Fruit fly (Drosophila melanogaster): ENCODE data around the gene CG42717.
A peak's percentile ranks its signal among the peaks of the same experiment; 100 is the strongest.

The CG42717 gene

dm6 chr3L:16060806-16061600 is 28.0 kb upstream of the CG42717 start (continued):
- peak; percentile 16 for TF ChIP-seq Fer3 (tag; optimal IDR thresholded peaks at IDR 0.05)
- no peak for TF ChIP-seq NC2α (GFP tag; optimal IDR thresholded peaks at IDR 0.05)
- TF ChIP-seq danr (GFP tag; IDR thresholded peaks at IDR 0.05): no peak
- TF ChIP-seq CG6854 (GFP tag; optimal IDR thresholded peaks at IDR 0.05): no peak
- peak; percentile 39; the same call in 1 of the 2 replicates for TF ChIP-seq CG32772 (GFP tag; IDR thresholded peaks at IDR 0.05)
- TF ChIP-seq CG18476 (GFP tag; optimal IDR thresholded peaks at IDR 0.05): peak; percentile 21
- 0 out of 2 replicates have a peak, but pooled peaks have one; percentile 18 for TF ChIP-seq E2f1 (GFP tag; IDR thresholded peaks at IDR 0.05)
- no peak for TF ChIP-seq B-H1 (GFP tag; IDR thresholded peaks at IDR 0.05)
- TF ChIP-seq Spps (tag; optimal IDR thresholded peaks at IDR 0.05): peak; percentile 14
- no peak for TF ChIP-seq Sox102F (GFP tag; optimal IDR thresholded peaks at IDR 0.05)
- no peak for TF ChIP-seq tx (GFP tag; optimal IDR thresholded peaks at IDR 0.05)
- TF ChIP-seq toy (GFP tag; IDR thresholded peaks at IDR 0.05): no peak
- no peak for TF ChIP-seq Taf1 (GFP tag; IDR thresholded peaks at IDR 0.05)
- no peak for TF ChIP-seq Poxn (GFP tag; IDR thresholded peaks at IDR 0.05)
- no peak for TF ChIP-seq bcd (GFP tag; optimal IDR thresholded peaks at IDR 0.05)
- TF ChIP-seq CG12219 (GFP tag; optimal IDR thresholded peaks at IDR 0.05): no peak
- TF ChIP-seq Sox100B (GFP tag; optimal IDR thresholded peaks at IDR 0.05): peak; percentile 74
- peak; percentile 41; the same call in 1 of the 2 replicates for TF ChIP-seq esg (GFP tag; conservative IDR thresholded peaks at IDR 0.05)
- no peak for TF ChIP-seq lbe (GFP tag; optimal IDR thresholded peaks at IDR 0.05)
- peak; percentile 9; the same call in 1 of the 2 replicates for TF ChIP-seq MBD-R2 (GFP tag; IDR thresholded peaks at IDR 0.05)
- TF ChIP-seq tll (GFP tag; optimal IDR thresholded peaks at IDR 0.05): no peak
- TF ChIP-seq dm (GFP tag; optimal IDR thresholded peaks at IDR 0.05): no peak
- TF ChIP-seq rib (GFP tag; IDR thresholded peaks at IDR 0.05): 0 out of 2 replicates have a peak, but pooled peaks have one; percentile 19
- no peak for TF ChIP-seq CG43689 (GFP tag; IDR thresholded peaks at IDR 0.05)
- no peak; the same call in 1 of the 2 replicates for TF ChIP-seq E2f2 (GFP tag; IDR thresholded peaks at IDR 0.05)
- no peak for TF ChIP-seq ttk (GFP tag; IDR thresholded peaks at IDR 0.05)
- TF ChIP-seq dimm (GFP tag; IDR thresholded peaks at IDR 0.05): no peak
- TF ChIP-seq Dp (GFP tag; optimal IDR thresholded peaks at IDR 0.05): no peak
- TF ChIP-seq vvl (GFP tag; IDR thresholded peaks at IDR 0.05): no peak
- TF ChIP-seq kah (GFP tag; optimal IDR thresholded peaks at IDR 0.05): no peak
- TF ChIP-seq fd3F (GFP tag; optimal IDR thresholded peaks at IDR 0.05): no peak
- TF ChIP-seq fu2 (GFP tag; optimal IDR thresholded peaks at IDR 0.05): no peak
- no peak for TF ChIP-seq bowl (GFP tag; IDR thresholded peaks at IDR 0.05)
- TF ChIP-seq CG8388 (GFP tag; optimal IDR thresholded peaks at IDR 0.05): peak; percentile 50
- TF ChIP-seq Ravus (GFP tag; IDR thresholded peaks at IDR 0.05): no peak
- TF ChIP-seq CG30403 (GFP tag; optimal IDR thresholded peaks at IDR 0.05): peak; percentile 72
- peak; percentile 1 for TF ChIP-seq CG30431 (GFP tag; optimal IDR thresholded peaks at IDR 0.05)
- TF ChIP-seq CG2202 (tag; optimal IDR thresholded peaks at IDR 0.05): peak; percentile 35
- no peak for TF ChIP-seq pan (optimal IDR thresholded peaks at IDR 0.05)
- no peak for TF ChIP-seq pan (GFP tag; optimal IDR thresholded peaks at IDR 0.05 in 1 of 2, IDR thresholded peaks at IDR 0.05 in 1 of 2)
- no peak for TF ChIP-seq CG8290 (GFP tag; optimal IDR thresholded peaks at IDR 0.05)
- no peak for TF ChIP-seq CG8290 (tag; optimal IDR thresholded peaks at IDR 0.05)
- TF ChIP-seq HmgD (GFP tag; optimal IDR thresholded peaks at IDR 0.05): no peak
- TF ChIP-seq CG4404 (GFP tag; IDR thresholded peaks at IDR 0.05): no peak
- TF ChIP-seq gfzf (GFP tag; optimal IDR thresholded peaks at IDR 0.05): no peak
- peak; percentile 68; the same call in 1 of the 3 replicates for TF ChIP-seq CG6175 (GFP tag; IDR thresholded peaks at IDR 0.05)
- no peak for TF ChIP-seq CG2678 (tag; optimal IDR thresholded peaks at IDR 0.05)
- no peak for TF ChIP-seq CG9817 (tag; optimal IDR thresholded peaks at IDR 0.05)
- peak; percentile 25 for TF ChIP-seq Max (GFP tag; optimal IDR thresholded peaks at IDR 0.05)
- no peak for TF ChIP-seq CG7987 (GFP tag; optimal IDR thresholded peaks at IDR 0.05)
- peak; percentile 51 for TF ChIP-seq CG6254 (GFP tag; optimal IDR thresholded peaks at IDR 0.05)

Measured in whole organism, embryonic.